Fruit fly (Drosophila melanogaster): Measurements from ENCODE around the gene CG9356.

Gene CG9356

DNA sequence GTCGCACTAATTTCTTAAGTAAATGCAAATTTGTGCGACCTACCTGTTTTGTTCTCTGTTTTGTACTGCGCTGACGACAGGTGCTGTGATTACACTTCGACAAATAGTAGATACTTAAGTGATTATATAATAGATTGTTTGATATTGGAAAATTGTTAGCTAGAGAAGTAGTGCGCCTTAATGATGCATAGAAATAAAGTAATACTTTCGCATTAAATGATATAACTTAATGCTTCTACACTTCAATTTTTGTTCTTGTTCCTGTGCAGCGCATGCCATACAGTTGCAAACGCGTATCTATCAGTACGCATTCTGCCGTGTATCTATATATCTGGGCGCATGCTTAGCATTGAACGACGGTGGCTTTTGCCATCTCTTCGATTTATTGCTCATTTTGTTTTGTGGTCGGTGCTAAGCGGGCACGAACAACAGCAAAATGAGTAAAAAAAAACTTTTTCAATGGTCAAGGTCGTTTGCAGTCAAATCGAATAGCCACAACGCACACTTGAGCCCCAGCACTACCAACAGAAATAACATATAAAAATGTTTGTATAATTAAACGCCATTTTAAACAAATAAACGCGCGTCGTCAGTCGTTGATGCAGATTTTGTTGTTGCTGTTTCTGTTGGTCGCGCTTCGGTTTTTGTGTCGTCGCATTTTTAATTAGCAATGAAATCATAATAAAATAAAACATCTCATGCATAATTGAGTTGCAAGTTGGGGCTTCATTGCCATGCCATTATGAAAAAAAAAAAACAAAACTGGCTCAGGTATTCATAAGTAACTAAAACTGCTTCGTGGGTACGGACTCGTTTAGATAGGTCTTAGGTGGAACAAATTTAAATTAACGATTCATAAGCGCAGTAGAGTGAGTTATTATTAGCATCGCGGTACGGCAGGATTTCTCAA lies 26.5 kb upstream of the CG9356 start (continued):
- TF ChIP-seq stc (GFP tag; IDR thresholded peaks at IDR 0.05) (0 out of 2 replicates have a peak, but pooled peaks have one; percentile 37), Hsf (GFP tag; optimal IDR thresholded peaks at IDR 0.05) (peak; percentile 25), CG9932 (GFP tag; IDR thresholded peaks at IDR 0.05) (peak; percentile 52), phol (tag; optimal IDR thresholded peaks at IDR 0.05) (peak; percentile 17), Ada2b (GFP tag; IDR thresholded peaks at IDR 0.05) (0 out of 2 replicates have a peak, but pooled peaks have one; percentile 32), CG10321 (GFP tag; IDR thresholded peaks at IDR 0.05) (no peak), Rfx (GFP tag; IDR thresholded peaks at IDR 0.05) (peak; percentile 74), slbo (GFP tag; IDR thresholded peaks at IDR 0.05) (peak; percentile 48; the same call in 1 of the 2 replicates), CG18599 (GFP tag; optimal IDR thresholded peaks at IDR 0.05) (peak; percentile 50), crol (GFP tag; IDR thresholded peaks at IDR 0.05) (no peak), Ets65A (GFP tag) (no peak), ind (GFP tag; optimal IDR thresholded peaks at IDR 0.05) (peak; percentile 1), BtbVII (GFP tag; optimal IDR thresholded peaks at IDR 0.05) (peak; percentile 45), CG17385 (GFP tag; optimal IDR thresholded peaks at IDR 0.05) (peak; percentile 40), br (optimal IDR thresholded peaks at IDR 0.05) (no peak), ftz-f1 (GFP tag; optimal IDR thresholded peaks at IDR 0.05) (peak; percentile 47), CG4282 (GFP tag; optimal IDR thresholded peaks at IDR 0.05) (no peak), Drgx (GFP tag; IDR thresholded peaks at IDR 0.05) (peak; percentile 53), pan (optimal IDR thresholded peaks at IDR 0.05) (no peak), pan (GFP tag; optimal IDR thresholded peaks at IDR 0.05 in 1 of 2, IDR thresholded peaks at IDR 0.05 in 1 of 2) (no peak), CG8359 (GFP tag; optimal IDR thresholded peaks at IDR 0.05; ENCODE audit: borderline replicate concordance) (peak; percentile 7), CG13296 (GFP tag; optimal IDR thresholded peaks at IDR 0.05) (peak; percentile 63), CG2712 (tag; optimal IDR thresholded peaks at IDR 0.05) (peak; percentile 27), CG7839 (tag; optimal IDR thresholded peaks at IDR 0.05) (peak; percentile 61), ken (GFP tag; IDR thresholded peaks at IDR 0.05) (no peak), nmo (GFP tag; optimal IDR thresholded peaks at IDR 0.05) (peak; percentile 5), CG31224 (GFP tag; IDR thresholded peaks at IDR 0.05) (0 out of 2 replicates have a peak, but pooled peaks have one; percentile 12), fd3F (GFP tag; optimal IDR thresholded peaks at IDR 0.05) (peak; percentile 52), Sry-β (GFP tag; optimal IDR thresholded peaks at IDR 0.05) (no peak), Doc3 (GFP tag; IDR thresholded peaks at IDR 0.05; ENCODE audit: partially characterized antibody) (no peak), esg (GFP tag; conservative IDR thresholded peaks at IDR 0.05) (peak; percentile 45; the same call in 1 of the 2 replicates), CG13424 (tag; optimal IDR thresholded peaks at IDR 0.05) (peak; percentile 41), Fer1 (GFP tag; optimal IDR thresholded peaks at IDR 0.05) (peak; percentile 60), cwo (GFP tag; optimal IDR thresholded peaks at IDR 0.05) (peak; percentile 38), CG6689 (GFP tag; IDR thresholded peaks at IDR 0.05) (0 out of 2 replicates have a peak, but pooled peaks have one; percentile 31), klu (GFP tag; IDR thresholded peaks at IDR 0.05) (0 out of 2 replicates have a peak, but pooled peaks have one; percentile 43), pho (GFP tag; optimal IDR thresholded peaks at IDR 0.05) (peak; percentile 12), Deaf1 (tag; optimal IDR thresholded peaks at IDR 0.05) (peak; percentile 23), hbn (GFP tag; IDR thresholded peaks at IDR 0.05; ENCODE audit: partially characterized antibody) (no peak), row (GFP tag; IDR thresholded peaks at IDR 0.05) (peak; percentile 56; the same call in 2 of the 3 replicates), al (GFP tag; IDR thresholded peaks at IDR 0.05) (peak; percentile 43; the same call in 1 of the 2 replicates), CG12299 (tag; optimal IDR thresholded peaks at IDR 0.05) (no peak), CG1603 (tag; optimal IDR thresholded peaks at IDR 0.05) (peak; percentile 24), CG34376 (GFP tag; optimal IDR thresholded peaks at IDR 0.05) (no peak), CG32772 (GFP tag; IDR thresholded peaks at IDR 0.05) (peak; percentile 37; the same call in 1 of the 2 replicates), Oli (tag; optimal IDR thresholded peaks at IDR 0.05) (peak; percentile 52), CG5180 (GFP tag; optimal IDR thresholded peaks at IDR 0.05) (no peak), CG10654 (GFP tag; optimal IDR thresholded peaks at IDR 0.05) (no peak)

Data from whole organism, embryonic.